Fruit fly (Drosophila melanogaster): ENCODE results near the gene CG3598.

CG3598 gene

DNA sequence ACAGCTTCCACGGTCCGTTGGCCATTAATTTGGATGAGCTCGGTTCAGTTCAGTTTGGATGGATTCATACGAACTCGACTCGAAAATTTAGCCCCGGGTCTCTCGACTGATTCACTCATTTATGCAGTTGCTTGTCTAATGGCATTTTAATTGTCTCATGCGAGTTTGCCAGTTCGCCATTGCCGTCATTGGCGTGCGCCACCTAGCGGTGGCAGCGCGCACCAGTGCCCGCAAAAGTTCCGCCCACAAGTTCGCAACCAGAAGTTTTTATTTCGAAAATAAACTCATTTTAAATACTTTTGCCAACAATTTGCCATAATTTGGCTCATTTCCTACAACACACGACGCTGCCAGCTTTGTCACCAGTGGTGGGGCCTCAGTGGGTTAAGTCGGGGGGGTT lies 21.7 kb upstream of the CG3598 start:
- TF ChIP-seq CG7045 (GFP tag; optimal IDR thresholded peaks at IDR 0.05): no peak
- no peak for TF ChIP-seq ovo (GFP tag; optimal IDR thresholded peaks at IDR 0.05)
- no peak for TF ChIP-seq pad (GFP tag; optimal IDR thresholded peaks at IDR 0.05)
- no peak for TF ChIP-seq Crg-1 (GFP tag; optimal IDR thresholded peaks at IDR 0.05)
- TF ChIP-seq cnc (optimal IDR thresholded peaks at IDR 0.05): no peak
- no peak for TF ChIP-seq toe (GFP tag; optimal IDR thresholded peaks at IDR 0.05)
- no peak for TF ChIP-seq CG33017 (tag; optimal IDR thresholded peaks at IDR 0.05)
- TF ChIP-seq CG14711 (tag; optimal IDR thresholded peaks at IDR 0.05): no peak
- no peak for TF ChIP-seq Clk (GFP tag; optimal IDR thresholded peaks at IDR 0.05)
- no peak for TF ChIP-seq CG7101 (tag; optimal IDR thresholded peaks at IDR 0.05)
- TF ChIP-seq Mnt (GFP tag; optimal IDR thresholded peaks at IDR 0.05): no peak

DNA sequence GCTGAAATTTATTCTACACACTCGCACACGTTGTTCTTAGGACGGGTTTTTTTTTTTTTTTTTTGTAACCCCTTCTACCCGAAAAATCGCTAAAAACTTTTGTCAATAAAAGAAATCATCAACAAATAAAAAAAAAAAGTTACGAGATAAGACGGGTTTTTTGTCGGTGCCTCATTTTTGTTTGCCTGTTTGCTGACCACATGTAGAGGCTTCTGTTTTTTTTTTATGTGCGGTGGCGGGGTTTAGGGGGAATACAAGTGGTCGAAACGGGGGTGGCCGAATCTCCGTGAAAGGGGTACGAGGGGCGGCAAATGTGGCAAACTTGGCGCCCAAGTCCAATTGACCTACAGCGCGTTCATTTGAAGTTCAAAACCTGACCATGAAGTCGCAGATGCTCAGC lies 18.3 kb upstream of the CG3598 start:
- TF ChIP-seq CG1620 (GFP tag; optimal IDR thresholded peaks at IDR 0.05) (no peak), CG7101 (tag; optimal IDR thresholded peaks at IDR 0.05) (no peak), cic (GFP tag; optimal IDR thresholded peaks at IDR 0.05) (no peak), toe (GFP tag; optimal IDR thresholded peaks at IDR 0.05) (no peak), Clk (GFP tag; optimal IDR thresholded peaks at IDR 0.05) (no peak), tj (GFP tag; optimal IDR thresholded peaks at IDR 0.05) (no peak), Hr96 (GFP tag; optimal IDR thresholded peaks at IDR 0.05) (no peak), CG33017 (tag; optimal IDR thresholded peaks at IDR 0.05) (no peak), ovo (GFP tag; optimal IDR thresholded peaks at IDR 0.05) (no peak), CG12768 (GFP tag; optimal IDR thresholded peaks at IDR 0.05) (no peak), CG11617 (GFP tag; optimal IDR thresholded peaks at IDR 0.05) (no peak)

DNA sequence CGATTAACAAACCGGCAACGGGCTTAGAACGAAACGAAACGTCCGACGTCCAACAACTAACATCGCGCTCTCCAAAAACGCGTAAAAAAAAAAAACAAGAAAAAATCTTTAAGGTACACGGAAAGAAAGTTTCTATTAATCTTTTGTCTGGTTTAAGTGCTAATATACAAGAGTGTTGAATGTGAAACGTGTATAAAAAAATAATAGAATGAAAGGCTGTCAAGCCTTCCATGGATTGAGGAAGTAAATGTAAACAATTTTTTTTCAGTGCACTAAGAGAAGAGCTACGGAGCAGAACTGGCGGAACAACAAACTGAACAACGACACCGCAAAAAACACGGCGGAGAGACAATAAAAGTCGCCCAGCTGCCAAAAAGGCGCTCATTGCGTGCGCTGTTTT lies 17.1 kb upstream of the CG3598 start, which contains the start of gene CG3588:
Gene CG3588, plus strand, starts transcription at position 29 of the 400 bp plus-strand sequence.
- no peak for TF ChIP-seq CG12768 (GFP tag; optimal IDR thresholded peaks at IDR 0.05)
- no peak for TF ChIP-seq CG33017 (tag; optimal IDR thresholded peaks at IDR 0.05)
- TF ChIP-seq Hr96 (GFP tag; optimal IDR thresholded peaks at IDR 0.05): no peak
- no peak for TF ChIP-seq Mnt (GFP tag; optimal IDR thresholded peaks at IDR 0.05)
- no peak for TF ChIP-seq bab1 (GFP tag; optimal IDR thresholded peaks at IDR 0.05)
- TF ChIP-seq CG7101 (tag; optimal IDR thresholded peaks at IDR 0.05): no peak
- no peak for TF ChIP-seq cnc (optimal IDR thresholded peaks at IDR 0.05)
- no peak for TF ChIP-seq ovo (GFP tag; optimal IDR thresholded peaks at IDR 0.05)
- TF ChIP-seq pad (GFP tag; optimal IDR thresholded peaks at IDR 0.05): no peak
- no peak for TF ChIP-seq kay (GFP tag; ENCODE audit: borderline replicate concordance)
- TF ChIP-seq tj (GFP tag; optimal IDR thresholded peaks at IDR 0.05): no peak
- no peak for TF ChIP-seq CG11617 (GFP tag; optimal IDR thresholded peaks at IDR 0.05)
- TF ChIP-seq CG7045 (GFP tag; optimal IDR thresholded peaks at IDR 0.05): no peak
- no peak for TF ChIP-seq Crg-1 (GFP tag; optimal IDR thresholded peaks at IDR 0.05)
- TF ChIP-seq toe (GFP tag; optimal IDR thresholded peaks at IDR 0.05): no peak

DNA sequence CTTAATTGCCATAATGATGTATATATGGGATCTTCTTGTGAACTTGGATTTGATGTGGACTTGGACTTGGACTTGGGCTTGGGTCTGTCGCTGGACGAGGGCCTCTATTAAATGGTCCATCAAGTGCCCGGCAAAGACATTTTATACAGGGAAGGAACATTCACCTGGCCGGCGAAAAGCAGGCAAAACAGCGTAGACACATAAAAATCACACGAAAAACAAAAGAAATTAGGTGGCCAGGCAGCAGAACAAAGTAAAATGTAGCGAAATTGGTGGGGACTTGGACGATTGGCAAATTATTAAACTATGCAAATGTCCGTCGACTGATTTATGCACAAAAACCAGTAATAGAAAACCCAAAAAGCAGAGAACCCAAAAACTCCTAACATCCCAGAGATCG lies 9.7 kb upstream of the CG3598 start, which contains the start of gene CG14424:
Gene CG14424, minus strand, starts transcription at position 101 of the 400 bp plus-strand sequence.
- TF ChIP-seq Clk (GFP tag; optimal IDR thresholded peaks at IDR 0.05) (no peak), cnc (optimal IDR thresholded peaks at IDR 0.05) (no peak), pad (GFP tag; optimal IDR thresholded peaks at IDR 0.05) (no peak), CG1620 (GFP tag; optimal IDR thresholded peaks at IDR 0.05) (no peak), Crg-1 (GFP tag; optimal IDR thresholded peaks at IDR 0.05) (no peak), kay (GFP tag; ENCODE audit: borderline replicate concordance) (no peak)

DNA sequence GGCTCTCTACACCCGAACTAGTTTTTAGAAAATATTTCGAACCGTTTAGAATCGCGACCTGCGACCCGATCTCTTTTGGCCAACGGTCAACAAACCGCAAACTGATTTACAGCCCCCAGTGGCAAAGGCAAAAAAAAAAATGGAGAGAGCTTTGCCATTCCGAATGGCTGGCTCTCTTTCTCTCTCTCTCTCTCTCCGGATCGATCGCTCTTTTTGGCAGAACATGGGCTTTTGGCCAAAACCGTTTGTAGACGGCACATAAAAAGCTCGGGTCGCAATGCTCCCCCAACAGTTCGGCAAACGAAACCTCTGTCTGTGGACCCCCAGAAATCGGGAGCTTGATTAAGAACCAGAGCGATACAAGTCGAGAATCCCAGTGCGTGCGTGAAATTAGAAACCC lies 7.3 kb upstream of the CG3598 start, which contains the start of gene CG32793:
Gene CG32793, plus strand, starts transcription at position 301 of the 400 bp plus-strand sequence.
- TF ChIP-seq CG12768 (GFP tag; optimal IDR thresholded peaks at IDR 0.05): no peak

DNA sequence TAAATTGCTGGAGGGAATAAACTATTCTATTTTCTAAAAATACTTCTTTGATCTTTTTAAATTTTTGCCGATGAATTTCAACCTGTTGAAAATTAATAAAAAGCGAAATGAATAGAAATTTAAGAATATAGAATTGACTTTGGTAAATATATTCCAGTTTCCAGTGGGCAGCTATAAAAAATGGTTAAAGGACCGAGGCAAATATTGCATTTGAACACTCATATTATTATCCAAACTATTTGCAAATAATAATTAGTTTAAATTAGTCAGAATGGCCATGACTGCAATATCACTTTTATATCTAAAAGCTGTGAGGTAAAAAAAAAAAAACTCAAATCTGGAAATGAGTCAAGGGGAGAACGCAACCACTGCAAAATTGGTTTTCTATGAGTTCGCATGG lies 2.0 kb upstream of the CG3598 start, which contains the start of gene CG3592:
Gene CG3592, plus strand, starts transcription at position 301 of the 400 bp plus-strand sequence.
- no peak for TF ChIP-seq CG11617 (GFP tag; optimal IDR thresholded peaks at IDR 0.05)
- no peak for TF ChIP-seq CG14711 (tag; optimal IDR thresholded peaks at IDR 0.05)
- TF ChIP-seq CG1620 (GFP tag; optimal IDR thresholded peaks at IDR 0.05): no peak
- no peak for TF ChIP-seq cic (GFP tag; optimal IDR thresholded peaks at IDR 0.05)
- no peak for TF ChIP-seq Hr96 (GFP tag; optimal IDR thresholded peaks at IDR 0.05)
- TF ChIP-seq CG7045 (GFP tag; optimal IDR thresholded peaks at IDR 0.05): no peak
- TF ChIP-seq pad (GFP tag; optimal IDR thresholded peaks at IDR 0.05): no peak

DNA sequence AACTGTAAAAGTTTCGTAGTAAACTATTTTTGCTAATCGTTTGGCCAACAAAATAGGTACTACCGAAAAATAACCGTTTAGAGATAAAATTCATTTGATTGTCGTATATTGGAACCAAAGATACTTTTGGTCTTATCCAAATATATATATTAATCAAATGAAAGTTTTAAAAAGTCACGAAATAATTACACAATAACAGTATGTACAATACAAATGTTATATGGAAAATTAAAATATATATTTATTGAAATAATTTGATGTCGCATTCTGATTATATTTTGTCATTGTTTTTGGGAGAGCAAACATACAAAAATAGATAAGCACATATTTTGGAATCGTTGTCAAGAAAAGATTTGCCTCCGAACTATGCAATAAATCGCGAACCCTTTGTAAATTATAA lies 1.7 kb downstream of the CG3598 start, which contains the start of gene CG14420:
Gene CG14420, plus strand, starts transcription at position 301 of the 400 bp plus-strand sequence.
- TF ChIP-seq Mnt (GFP tag; optimal IDR thresholded peaks at IDR 0.05) (no peak), CG12768 (GFP tag; optimal IDR thresholded peaks at IDR 0.05) (no peak), CG33017 (tag; optimal IDR thresholded peaks at IDR 0.05) (no peak), CG5204 (GFP tag; optimal IDR thresholded peaks at IDR 0.05) (no peak), CG7045 (GFP tag; optimal IDR thresholded peaks at IDR 0.05) (no peak), Crg-1 (GFP tag; optimal IDR thresholded peaks at IDR 0.05) (no peak), pad (GFP tag; optimal IDR thresholded peaks at IDR 0.05) (no peak), tj (GFP tag; optimal IDR thresholded peaks at IDR 0.05) (no peak), bab1 (GFP tag; optimal IDR thresholded peaks at IDR 0.05) (no peak), toe (GFP tag; optimal IDR thresholded peaks at IDR 0.05) (no peak), cnc (optimal IDR thresholded peaks at IDR 0.05) (no peak), CG11617 (GFP tag; optimal IDR thresholded peaks at IDR 0.05) (no peak), cic (GFP tag; optimal IDR thresholded peaks at IDR 0.05) (no peak), CG1620 (GFP tag; optimal IDR thresholded peaks at IDR 0.05) (no peak), CG7101 (tag; optimal IDR thresholded peaks at IDR 0.05) (no peak)

All from whole organism, adult.